Fruit fly (Drosophila melanogaster): ENCODE measurements around the gene CG6154.

Gene CG6154

DNA sequence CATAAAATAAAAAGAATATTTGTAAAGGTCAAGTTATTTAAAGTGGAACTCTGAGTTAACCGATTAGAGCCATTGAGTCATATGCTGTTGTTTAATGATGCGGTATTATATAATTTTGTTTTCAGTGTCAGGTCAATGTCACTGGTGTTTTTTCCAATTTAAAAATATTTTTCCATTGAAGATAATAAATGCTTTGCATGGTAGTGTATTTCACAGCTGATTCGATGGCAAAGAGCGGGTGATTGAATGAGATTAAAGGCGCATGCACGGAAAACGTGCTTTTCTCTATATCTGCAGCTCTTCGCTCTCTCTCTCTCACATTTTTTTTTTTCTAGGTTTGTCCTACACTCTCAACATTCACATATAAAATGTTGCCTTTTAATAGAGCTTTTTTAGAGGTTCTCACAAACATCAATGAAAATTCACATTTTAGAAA, 4.1 kb upstream of the CG6154 start:
- TF ChIP-seq CTCF (optimal IDR thresholded peaks at IDR 0.05): no peak
- TF ChIP-seq CG8478 (optimal IDR thresholded peaks at IDR 0.05): no peak

DNA sequence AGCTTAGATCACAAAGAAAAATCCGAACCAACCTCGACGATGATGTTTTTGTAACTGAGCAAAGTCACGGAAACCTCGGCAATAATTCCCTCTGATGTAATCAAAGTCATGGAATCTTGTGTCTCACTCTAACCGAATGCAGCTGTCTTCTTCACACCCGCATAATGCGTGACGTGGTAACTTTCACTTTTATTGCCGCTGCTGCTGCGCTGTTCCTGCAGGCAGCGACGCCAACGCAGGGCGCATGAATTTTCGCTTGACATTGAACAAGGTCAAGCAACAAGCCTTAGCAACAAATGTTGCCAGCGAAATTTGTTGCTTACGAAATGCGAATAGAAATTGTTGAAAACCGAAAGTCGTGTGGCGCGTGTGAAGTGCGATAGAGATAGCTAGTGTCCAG, 3.5 kb upstream of the CG6154 start:
- no peak for TF ChIP-seq CTCF (optimal IDR thresholded peaks at IDR 0.05)
- no peak for TF ChIP-seq CG8478 (optimal IDR thresholded peaks at IDR 0.05)

DNA sequence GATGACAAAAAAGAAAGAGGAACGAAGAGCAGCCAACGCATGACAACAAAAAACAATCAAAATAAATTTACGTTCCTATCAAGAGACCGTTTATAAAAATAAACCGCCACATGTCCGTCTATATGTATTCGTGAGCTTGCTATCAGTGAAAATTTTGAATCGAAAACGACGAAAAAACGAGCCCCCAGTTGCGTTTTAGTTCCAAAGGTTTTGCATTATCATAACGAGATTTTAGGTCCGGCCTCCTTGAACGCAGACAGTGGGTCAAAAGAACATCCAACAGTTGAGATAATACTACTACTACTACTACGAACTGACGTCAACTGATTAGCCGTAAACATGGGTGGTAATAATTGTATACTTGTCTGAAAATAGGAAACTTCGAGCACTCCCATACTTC, 2.6 kb upstream of the CG6154 start:
- TF ChIP-seq CG8478 (optimal IDR thresholded peaks at IDR 0.05): no peak
- TF ChIP-seq CTCF (optimal IDR thresholded peaks at IDR 0.05): no peak

DNA sequence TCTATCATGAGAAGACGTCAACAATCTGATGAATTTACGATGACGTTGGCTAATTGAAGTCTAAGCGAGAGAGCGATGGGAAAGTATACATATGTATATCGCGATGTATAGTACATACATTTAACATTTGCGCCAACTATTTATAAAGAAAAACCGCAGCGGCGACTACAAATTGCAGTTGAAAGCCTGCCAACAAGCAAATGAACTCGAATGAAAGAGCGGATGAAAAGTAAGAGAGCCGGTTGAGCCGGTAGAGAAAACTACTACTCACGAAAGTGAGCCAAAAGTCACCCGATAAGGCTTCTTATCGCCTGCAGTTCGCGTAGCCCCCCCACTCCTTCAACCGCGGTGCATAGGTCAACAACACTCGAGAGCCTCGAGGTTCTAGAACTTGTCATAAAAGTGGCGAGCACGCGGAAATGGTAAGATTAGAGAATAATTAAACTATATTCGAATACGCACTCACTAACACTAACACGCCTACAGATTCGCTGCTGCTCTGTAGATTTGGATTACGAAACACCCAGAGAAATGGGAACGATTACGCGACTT, 1.7 kb upstream of the CG6154 start:
- no peak for TF ChIP-seq CG8478 (optimal IDR thresholded peaks at IDR 0.05)
- no peak for TF ChIP-seq CTCF (optimal IDR thresholded peaks at IDR 0.05)

DNA sequence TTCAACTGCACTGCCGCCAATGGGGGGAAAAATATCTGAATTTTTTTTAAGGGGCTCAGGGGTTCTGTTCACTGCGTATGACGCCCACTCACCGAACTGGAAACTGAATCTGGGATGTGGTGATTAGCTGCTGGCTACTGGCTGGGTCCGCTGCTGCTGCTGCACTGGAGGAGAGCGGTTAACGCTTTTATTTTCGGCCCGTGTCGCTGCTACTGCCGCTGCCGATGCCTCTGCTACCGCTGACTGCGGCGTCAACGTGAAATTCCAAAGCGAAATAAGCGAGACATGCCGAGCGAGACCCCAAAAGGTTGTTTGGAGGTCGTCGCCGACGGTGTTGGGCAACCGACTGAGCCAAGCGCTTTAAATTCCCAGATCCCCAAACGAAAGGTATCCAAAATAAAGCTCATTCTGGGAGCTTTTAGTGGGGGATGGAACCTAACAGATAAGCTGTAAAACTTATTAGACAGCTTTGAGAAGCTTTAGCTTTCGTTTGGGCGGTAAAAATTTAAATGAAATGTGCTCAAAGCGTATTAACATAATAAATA, 1.1 kb upstream of the CG6154 start, which contains the start of gene Ald1:
TSS of gene Ald1 (minus strand) at position 348 of the 545 bp plus-strand sequence.
- TF ChIP-seq CTCF (optimal IDR thresholded peaks at IDR 0.05) (no peak), CG8478 (optimal IDR thresholded peaks at IDR 0.05) (no peak)

DNA sequence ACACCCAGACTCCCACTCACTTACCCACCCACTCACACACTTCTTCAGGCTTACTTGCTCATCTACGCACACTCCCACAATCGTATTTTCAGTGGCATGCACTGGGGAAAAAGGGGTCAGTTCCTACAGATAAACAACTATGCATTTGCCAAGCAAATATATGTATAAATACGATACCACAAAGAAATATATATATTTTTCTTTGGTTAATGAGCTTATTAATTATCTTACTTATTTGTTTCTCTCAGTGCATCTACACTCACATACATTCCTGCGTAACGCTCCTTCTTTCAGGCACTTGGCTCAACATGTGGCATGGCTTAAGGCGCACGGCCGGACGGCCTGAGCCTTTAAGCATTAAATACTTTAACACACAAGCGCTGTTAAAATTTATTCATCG, 17.9 kb downstream of the CG6154 start:
- TF ChIP-seq CG8478 (optimal IDR thresholded peaks at IDR 0.05) (no peak), CTCF (optimal IDR thresholded peaks at IDR 0.05) (no peak)

DNA sequence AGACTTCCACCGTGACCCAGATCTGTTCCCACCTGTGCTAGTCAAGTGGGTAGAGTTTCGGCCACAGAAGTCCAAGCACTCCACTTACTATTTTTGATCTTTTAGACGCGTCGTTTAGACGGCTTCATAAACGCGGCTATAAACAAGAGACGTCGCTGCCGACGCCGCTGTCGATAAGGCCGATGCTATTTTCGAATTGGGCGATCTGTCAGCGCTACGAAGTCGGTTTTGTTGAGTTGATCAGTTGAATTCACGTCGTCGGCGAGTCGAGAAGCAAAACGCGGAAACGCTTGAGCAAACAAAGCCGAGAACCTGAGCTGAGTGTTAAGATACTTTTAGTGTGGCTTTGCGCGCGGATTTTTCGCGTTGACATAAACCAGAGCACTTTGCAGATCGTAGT, 55.7 kb downstream of the CG6154 start, which contains the start of gene osy:
TSS of gene osy (plus strand) at position 240 of the 400 bp plus-strand sequence.
- TF ChIP-seq CTCF (optimal IDR thresholded peaks at IDR 0.05): no peak

DNA sequence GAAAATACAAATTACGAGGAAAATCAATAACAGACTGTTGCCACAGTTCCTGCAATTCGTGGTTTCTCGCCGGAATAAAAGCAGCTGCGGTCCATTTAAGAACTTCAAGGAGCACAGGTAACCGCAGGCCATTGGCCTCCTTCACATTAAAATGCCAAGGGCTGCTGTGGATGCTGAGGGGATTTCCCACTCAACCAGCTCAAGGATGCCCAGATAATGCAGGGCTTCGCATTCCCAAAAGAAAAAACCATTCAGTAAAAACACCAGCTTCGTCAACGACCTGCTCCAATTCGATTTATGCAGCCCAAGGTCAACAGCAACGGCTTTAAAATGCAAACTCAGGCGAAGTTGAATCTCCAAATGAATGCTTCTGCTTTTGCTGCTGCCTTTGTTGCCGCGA, 56.4 kb downstream of the CG6154 start:
- TF ChIP-seq CG8478 (optimal IDR thresholded peaks at IDR 0.05): no peak
- no peak for TF ChIP-seq CTCF (optimal IDR thresholded peaks at IDR 0.05)

All from S2 (cell line).